Fruit fly (Drosophila melanogaster) whole organism, embryonic: Measurements from ENCODE around the gene Cht2.
A peak's percentile ranks its signal among the peaks of the same experiment; 100 is the strongest.

Experiments used
- ATbp ChIP-seq: fragments of 200-800 bp; sonication (Bioruptor generic); optimal IDR thresholded peaks from 2 replicates; lab custom pipeline; 2017; ENCODE audit warnings: missing biosample characterization, mild to moderate bottlenecking, missing genetic modification characterization, missing genetic modification reagents
- Ada2b ChIP-seq: fragments of 200-800 bp; sonication (Bioruptor generic); IDR thresholded peaks from 2 replicates; pipeline ENCODE4 v1.3.6; 2022; ENCODE audit warnings: missing biosample characterization, missing genetic modification characterization
- Atf-2 ChIP-seq: fragments of 200-800 bp; sonication (Bioruptor generic); optimal IDR thresholded peaks from 2 replicates; lab custom pipeline; 2016; ENCODE audit warnings: missing biosample characterization, missing genetic modification characterization
- CG10565 ChIP-seq: fragments of 200-800 bp; sonication (Bioruptor generic); optimal IDR thresholded peaks from 3 replicates; lab custom pipeline; 2016; ENCODE audit warnings: missing biosample characterization, mild to moderate bottlenecking, missing genetic modification characterization
- CG11456 ChIP-seq: fragments of 200-800 bp; sonication (Bioruptor generic); IDR thresholded peaks from 3 replicates; pipeline ENCODE4 v1.3.6; 2022; ENCODE audit warnings: missing biosample characterization, missing genetic modification characterization
- CG11695 ChIP-seq: fragments of 200-800 bp; sonication (Bioruptor generic); IDR thresholded peaks from 3 replicates; pipeline ENCODE4 v1.3.6; 2022; ENCODE audit warnings: missing biosample characterization, missing genetic modification characterization
- CG13624 ChIP-seq: fragments of 200-800 bp; sonication (Bioruptor generic); optimal IDR thresholded peaks from 2 replicates; lab custom pipeline; 2016; ENCODE audit warnings: missing biosample characterization, missing genetic modification characterization
- CG13775 ChIP-seq: fragments of 200-800 bp; sonication (Bioruptor generic); optimal IDR thresholded peaks from 3 replicates; lab custom pipeline; 2017; ENCODE audit warnings: missing biosample characterization, mild to moderate bottlenecking, missing genetic modification characterization
- CG14441 ChIP-seq: fragments of 200-800 bp; sonication (Bioruptor generic); IDR thresholded peaks from 2 replicates; pipeline ENCODE4 v1.3.6; 2022; ENCODE audit warnings: missing biosample characterization, missing genetic modification characterization
- CG15514 ChIP-seq: fragments of 200-800 bp; sonication (Bioruptor generic); optimal IDR thresholded peaks from 3 replicates; lab custom pipeline; 2017; ENCODE audit warnings: missing biosample characterization, missing genetic modification characterization, mild to moderate bottlenecking, moderate library complexity, missing genetic modification reagents
- CG15601 ChIP-seq: fragments of 200-800 bp; sonication (Bioruptor generic); optimal IDR thresholded peaks from 3 replicates; lab custom pipeline; 2019; ENCODE audit warnings: missing biosample characterization, mild to moderate bottlenecking, missing genetic modification characterization, moderate library complexity
- CG15696 ChIP-seq: fragments of 200-800 bp; sonication (Bioruptor generic); optimal IDR thresholded peaks from 2 replicates; lab custom pipeline; 2019; ENCODE audit warnings: missing biosample characterization, mild to moderate bottlenecking, missing genetic modification characterization, moderate library complexity
- CG1602 ChIP-seq: fragments of 200-800 bp; sonication (Bioruptor generic); optimal IDR thresholded peaks from 3 replicates; lab custom pipeline; 2016; ENCODE audit warnings: missing biosample characterization, missing genetic modification characterization
- CG16815 ChIP-seq: fragments of 200-800 bp; sonication (Bioruptor generic); optimal IDR thresholded peaks from 3 replicates; lab custom pipeline; 2017; ENCODE audit warnings: missing biosample characterization, mild to moderate bottlenecking, missing genetic modification characterization
- CG17829 ChIP-seq: fragments of 200-800 bp; optimal IDR thresholded peaks from 2 replicates; lab custom pipeline; 2019; ENCODE audit warnings: missing biosample characterization, mild to moderate bottlenecking, missing genetic modification characterization, moderate library complexity
- CG18476 ChIP-seq: fragments of 200-800 bp; sonication (Bioruptor generic); optimal IDR thresholded peaks from 2 replicates; lab custom pipeline; 2016; ENCODE audit warnings: missing biosample characterization, mild to moderate bottlenecking, missing genetic modification characterization
- CG18764 ChIP-seq: fragments of 200-800 bp; sonication (Bioruptor generic); optimal IDR thresholded peaks from 3 replicates; lab custom pipeline; 2016; ENCODE audit warnings: missing biosample characterization, missing genetic modification characterization
- CG2116 ChIP-seq: fragments of 200-800 bp; sonication (Bioruptor generic); optimal IDR thresholded peaks from 3 replicates; lab custom pipeline; 2018; ENCODE audit warnings: missing biosample characterization, mild to moderate bottlenecking, missing genetic modification characterization
- CG4820 ChIP-seq: fragments of 200-800 bp; sonication (Bioruptor generic); optimal IDR thresholded peaks from 3 replicates; lab custom pipeline; 2016; ENCODE audit warnings: missing biosample characterization, missing genetic modification characterization
- CG6791 ChIP-seq: fragments of 200-800 bp; sonication (Bioruptor generic); IDR thresholded peaks from 3 replicates; pipeline ENCODE4 v1.3.6; 2022; ENCODE audit warnings: missing biosample characterization, missing genetic modification characterization; ENCODE audit not compliant: partially characterized antibody
- CG7372 ChIP-seq: fragments of 200-800 bp; sonication (Bioruptor generic); IDR thresholded peaks from 2 replicates; pipeline ENCODE4 v1.3.6; 2022; ENCODE audit warnings: missing biosample characterization, missing genetic modification characterization
- CG7839 ChIP-seq: fragments of 200-800 bp; sonication (Bioruptor generic); optimal IDR thresholded peaks from 3 replicates; lab custom pipeline; 2018; ENCODE audit warnings: missing biosample characterization, mild to moderate bottlenecking, missing genetic modification characterization, moderate library complexity
- CG8478 ChIP-seq: fragments of >200 bp; optimal IDR thresholded peaks from 2 replicates; lab custom pipeline; 2018
- Chrac-16 ChIP-seq: fragments of 200-800 bp; sonication (Bioruptor generic); optimal IDR thresholded peaks from 3 replicates; lab custom pipeline; 2016; ENCODE audit warnings: missing biosample characterization, missing genetic modification characterization
- Dad ChIP-seq: fragments of 200-800 bp; sonication (Bioruptor generic); optimal IDR thresholded peaks from 3 replicates; lab custom pipeline; 2016; ENCODE audit warnings: missing biosample characterization, missing genetic modification characterization
- Dfd ChIP-seq, 2 experiments: fragments of >200 bp; optimal IDR thresholded peaks; 2 replicates each; lab custom pipeline; 2017; ENCODE audit warnings: missing biosample characterization in 2 of 2, missing genetic modification characterization in 2 of 2
- Dp ChIP-seq: fragments of 200-800 bp; sonication (Bioruptor generic); optimal IDR thresholded peaks from 2 replicates; lab custom pipeline; 2018; ENCODE audit warnings: missing biosample characterization, mild to moderate bottlenecking, missing genetic modification characterization, moderate library complexity
- E2f2 ChIP-seq: fragments of 200-800 bp; sonication (Bioruptor generic); IDR thresholded peaks from 2 replicates; pipeline ENCODE4 v1.3.6; 2022; ENCODE audit warnings: missing biosample characterization, missing genetic modification characterization
- Fer3 ChIP-seq: fragments of 200-800 bp; sonication (Bioruptor generic); optimal IDR thresholded peaks from 2 replicates; lab custom pipeline; 2018; ENCODE audit warnings: missing biosample characterization, mild to moderate bottlenecking, missing genetic modification characterization, moderate library complexity
- Hr51 ChIP-seq, 2 experiments: fragments of 200-800 bp; sonication (Bioruptor generic); optimal IDR thresholded peaks; 2 replicates in 1 of 2; 3 replicates in 1 of 2; lab custom pipeline; 2016 to 2018; ENCODE audit warnings: missing biosample characterization in 2 of 2, missing genetic modification characterization in 2 of 2, mild to moderate bottlenecking in 1 of 2, moderate library complexity in 1 of 2
- Hsf ChIP-seq: fragments of 200-800 bp; sonication (Bioruptor generic); optimal IDR thresholded peaks from 3 replicates; lab custom pipeline; 2016; ENCODE audit warnings: missing biosample characterization, missing genetic modification characterization
- Mes4 ChIP-seq: fragments of 200-800 bp; sonication (Bioruptor generic); optimal IDR thresholded peaks from 2 replicates; lab custom pipeline; 2016; ENCODE audit warnings: missing biosample characterization, missing genetic modification characterization
- NfI ChIP-seq: fragments of 200-800 bp; sonication (Bioruptor generic); optimal IDR thresholded peaks from 3 replicates; lab custom pipeline; 2018; ENCODE audit warnings: missing biosample characterization, mild to moderate bottlenecking, missing genetic modification characterization, moderate library complexity
- YL-1 ChIP-seq: fragments of 200-800 bp; sonication (Bioruptor generic); optimal IDR thresholded peaks from 3 replicates; lab custom pipeline; 2017; ENCODE audit warnings: missing biosample characterization, mild to moderate bottlenecking, missing genetic modification characterization
- aop ChIP-seq: fragments of 200-800 bp; sonication (Bioruptor generic); IDR thresholded peaks from 2 replicates; pipeline ENCODE4 v1.3.6; 2022; ENCODE audit warnings: missing biosample characterization, missing genetic modification characterization
- ase ChIP-seq: fragments of 200-800 bp; sonication (Bioruptor generic); IDR thresholded peaks from 3 replicates; pipeline ENCODE4 v1.3.6; 2022; ENCODE audit warnings: missing biosample characterization, missing genetic modification characterization
- cas ChIP-seq: fragments of 200-800 bp; sonication (Bioruptor generic); IDR thresholded peaks from 2 replicates; pipeline ENCODE4 v1.3.6; 2022; ENCODE audit warnings: missing biosample characterization, missing genetic modification characterization
- dm ChIP-seq: fragments of 200-800 bp; sonication (Bioruptor generic); optimal IDR thresholded peaks from 3 replicates; lab custom pipeline; 2016; ENCODE audit warnings: missing biosample characterization, missing genetic modification characterization
- dpn ChIP-seq, 2 experiments: fragments of 200-800 bp; sonication (Bioruptor generic); optimal IDR thresholded peaks; 3 replicates each; lab custom pipeline; 2016; ENCODE audit warnings: missing biosample characterization in 2 of 2, missing genetic modification characterization in 2 of 2
- fd96Cb ChIP-seq: fragments of 200-800 bp; sonication (Bioruptor generic); optimal IDR thresholded peaks from 2 replicates; lab custom pipeline; 2018; ENCODE audit warnings: missing biosample characterization, mild to moderate bottlenecking, missing genetic modification characterization, moderate library complexity
- grn ChIP-seq: fragments of 200-800 bp; sonication (Bioruptor generic); optimal IDR thresholded peaks from 3 replicates; lab custom pipeline; 2017; ENCODE audit warnings: missing biosample characterization, missing genetic modification characterization
- kay ChIP-seq: fragments of 200-800 bp; sonication (Bioruptor generic); optimal IDR thresholded peaks from 2 replicates; lab custom pipeline; 2016; ENCODE audit warnings: missing biosample characterization, missing genetic modification characterization
- odd ChIP-seq: fragments of 200-800 bp; sonication (Bioruptor generic); optimal IDR thresholded peaks from 2 replicates; lab custom pipeline; 2017; ENCODE audit warnings: missing biosample characterization, mild to moderate bottlenecking, missing genetic modification characterization
- p53 ChIP-seq: fragments of 200-800 bp; sonication (Bioruptor generic); optimal IDR thresholded peaks from 2 replicates; lab custom pipeline; 2016; ENCODE audit warnings: missing biosample characterization, missing genetic modification characterization
- phol ChIP-seq: fragments of 200-800 bp; sonication (Bioruptor generic); optimal IDR thresholded peaks from 3 replicates; lab custom pipeline; 2018; ENCODE audit warnings: missing biosample characterization, mild to moderate bottlenecking, missing genetic modification characterization, moderate library complexity
- pita ChIP-seq: fragments of 200-800 bp; sonication (Bioruptor generic); optimal IDR thresholded peaks from 2 replicates; lab custom pipeline; 2017; ENCODE audit warnings: missing biosample characterization, mild to moderate bottlenecking, missing genetic modification characterization
- pum ChIP-seq: fragments of 200-800 bp; sonication (Bioruptor generic); optimal IDR thresholded peaks from 2 replicates; lab custom pipeline; 2016; ENCODE audit warnings: missing biosample characterization, missing genetic modification characterization
- tio ChIP-seq: fragments of 200-800 bp; sonication (Bioruptor generic); optimal IDR thresholded peaks from 2 replicates; lab custom pipeline; 2017; ENCODE audit warnings: missing biosample characterization, missing genetic modification characterization, inconsistent platforms
- vvl ChIP-seq: fragments of 200-800 bp; sonication (Bioruptor generic); IDR thresholded peaks from 2 replicates; pipeline ENCODE4 v1.3.6; 2022; ENCODE audit warnings: missing biosample characterization, missing genetic modification characterization
- zen ChIP-seq: fragments of 200-800 bp; sonication (Bioruptor generic); optimal IDR thresholded peaks from 3 replicates; lab custom pipeline; 2018; ENCODE audit warnings: missing biosample characterization, mild to moderate bottlenecking, missing genetic modification characterization, moderate library complexity
- zfh1 ChIP-seq: fragments of 200-800 bp; sonication (Bioruptor generic); IDR thresholded peaks from 3 replicates; pipeline ENCODE4 v1.3.6; 2022; ENCODE audit warnings: missing biosample characterization, missing genetic modification characterization

Cht2 gene

DNA sequence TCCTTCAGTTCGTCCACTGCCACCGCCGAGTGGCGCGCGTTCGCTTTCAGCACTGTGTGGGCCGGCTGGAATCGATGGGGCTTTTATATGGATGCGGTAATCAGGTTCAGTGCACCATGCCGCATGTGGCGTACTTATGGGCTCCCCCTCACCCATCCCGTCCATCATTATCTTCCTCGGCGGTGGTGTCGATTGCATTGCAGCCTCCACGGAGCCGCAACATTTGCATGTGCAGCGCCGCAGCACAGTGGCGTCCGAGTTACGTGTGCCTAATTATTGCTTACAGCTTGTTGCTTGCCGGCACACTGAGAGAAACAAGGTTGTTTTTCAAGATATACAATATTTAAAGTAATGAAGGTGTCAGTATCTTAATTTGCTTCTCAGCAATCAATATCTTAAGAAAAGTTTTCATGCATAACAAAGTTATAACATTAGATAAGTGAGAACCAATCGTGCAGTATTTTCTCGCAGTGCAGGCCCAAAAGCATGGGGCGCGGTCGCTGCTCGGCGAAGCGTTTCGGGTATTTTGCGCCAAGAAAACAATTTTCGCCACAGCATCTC is 53.3 kb downstream of the Cht2 start, which contains the start of gene CG13931 (continued):
- TF ChIP-seq CG15696 (tag; lab: Kevin White, UChicago) (peak; percentile 22), ATbp (GFP tag; lab: Kevin White, UChicago) (peak; percentile 1), odd (GFP tag; lab: Kevin White, UChicago) (no peak), pum (peak; percentile 35), CG4820 (peak; percentile 0), CG13624 (GFP tag; lab: Kevin White, UChicago) (no peak), dpn (GFP tag; optimal IDR thresholded peaks at IDR 0.05; lab: Kevin White, UChicago) (peak in 1 of 2 experiments; percentile 4), Fer3 (tag; lab: Kevin White, UChicago) (no peak), Dfd (GFP tag; optimal IDR thresholded peaks at IDR 0.05; lab: Kevin White, UChicago) (no peak), E2f2 (GFP tag; lab: Robert Waterston, UW) (no peak), Ada2b (GFP tag; lab: Robert Waterston, UW) (peak; percentile 41; the same call in 1 of the 2 replicates), YL-1 (no peak), CG16815 (GFP tag; lab: Kevin White, UChicago) (peak; percentile 8), CG15601 (tag; lab: Kevin White, UChicago) (no peak), CG14441 (GFP tag; lab: Robert Waterston, UW) (0 out of 2 replicates have a peak, but pooled peaks have one; percentile 31), Hsf (peak; percentile 8), p53 (GFP tag; lab: Kevin White, UChicago) (no peak), CG17829 (tag; lab: Kevin White, UChicago) (no peak), tio (GFP tag; lab: Kevin White, UChicago) (peak; percentile 32), vvl (GFP tag; lab: Robert Waterston, UW) (0 out of 2 replicates have a peak, but pooled peaks have one; percentile 53), Chrac-16 (GFP tag; lab: Kevin White, UChicago) (peak; percentile 23), aop (no peak), NfI (no peak), CG7372 (GFP tag; lab: Robert Waterston, UW) (peak; percentile 16; the same call in 1 of the 2 replicates), Hr51 (GFP tag; optimal IDR thresholded peaks at IDR 0.05; lab: Kevin White, UChicago) (peak in 1 of 2 experiments; percentile 17), phol (tag; lab: Kevin White, UChicago) (peak; percentile 32), CG11456 (GFP tag; lab: Robert Waterston, UW) (no peak), CG1602 (GFP tag; lab: Kevin White, UChicago) (peak; percentile 13), zen (tag; lab: Kevin White, UChicago) (peak; percentile 48), CG15514 (GFP tag; lab: Kevin White, UChicago) (no peak), CG18476 (GFP tag; lab: Kevin White, UChicago) (no peak), kay (GFP tag; lab: Kevin White, UChicago) (no peak), CG7839 (tag; lab: Kevin White, UChicago) (peak; percentile 46), grn (no peak), pita (no peak), CG18764 (GFP tag; lab: Kevin White, UChicago) (peak; percentile 3), Mes4 (no peak), CG6791 (GFP tag; lab: Robert Waterston, UW) (no peak), Dp (GFP tag; lab: Kevin White, UChicago) (no peak), CG8478 (no peak), cas (GFP tag; lab: Robert Waterston, UW) (no peak), dm (GFP tag; lab: Kevin White, UChicago) (no peak), zfh1 (peak; percentile 53; the same call in 1 of the 3 replicates), CG2116 (GFP tag; lab: Kevin White, UChicago) (no peak), fd96Cb (tag; lab: Kevin White, UChicago) (peak; percentile 28), ase (0 out of 3 replicates have a peak, but pooled peaks have one; percentile 22), CG10565 (GFP tag; lab: Kevin White, UChicago) (no peak), Dad (GFP tag; lab: Kevin White, UChicago) (no peak), CG11695 (GFP tag; lab: Robert Waterston, UW) (0 out of 3 replicates have a peak, but pooled peaks have one; percentile 13), CG13775 (GFP tag; lab: Kevin White, UChicago) (peak; percentile 5), Atf-2 (GFP tag; lab: Kevin White, UChicago) (peak; percentile 2)
